Fruit fly (Drosophila melanogaster): Measurements from ENCODE around the gene RasGAP1.
A peak's percentile ranks its signal among the peaks of the same experiment; 100 is the strongest.

The RasGAP1 gene

dm6 chr3L:9898355-9898754, 43.3 kb upstream of the RasGAP1 start, which contains the start of the genes CG6707 and CG46387 (continued):
- TF ChIP-seq hbn (GFP tag; IDR thresholded peaks at IDR 0.05; ENCODE audit: partially characterized antibody): no peak
- peak; percentile 28 for TF ChIP-seq sug (tag; optimal IDR thresholded peaks at IDR 0.05)
- TF ChIP-seq ap (GFP tag; IDR thresholded peaks at IDR 0.05): no peak
- TF ChIP-seq CG15073 (GFP tag; optimal IDR thresholded peaks at IDR 0.05): no peak
- TF ChIP-seq CG9727 (GFP tag; optimal IDR thresholded peaks at IDR 0.05): no peak
- TF ChIP-seq Doc2 (GFP tag; IDR thresholded peaks at IDR 0.05): no peak
- no peak for TF ChIP-seq tap (tag; optimal IDR thresholded peaks at IDR 0.05)
- TF ChIP-seq unc-4 (GFP tag; IDR thresholded peaks at IDR 0.05; ENCODE audit: partially characterized antibody): 0 out of 2 replicates have a peak, but pooled peaks have one; percentile 12
- peak; percentile 94 for TF ChIP-seq CG4617 (GFP tag; optimal IDR thresholded peaks at IDR 0.05; ENCODE audit: borderline replicate concordance)
- peak; percentile 4 for TF ChIP-seq sqz (GFP tag; optimal IDR thresholded peaks at IDR 0.05)
- TF ChIP-seq gsb-n (tag; optimal IDR thresholded peaks at IDR 0.05): no peak
- TF ChIP-seq CG14667 (GFP tag; IDR thresholded peaks at IDR 0.05): no peak
- no peak for TF ChIP-seq dmrt99B (tag; optimal IDR thresholded peaks at IDR 0.05)
- no peak for TF ChIP-seq CG15011 (GFP tag; optimal IDR thresholded peaks at IDR 0.05)
- TF ChIP-seq CG6765 (GFP tag; optimal IDR thresholded peaks at IDR 0.05): no peak
- TF ChIP-seq CG31441 (GFP tag; IDR thresholded peaks at IDR 0.05): no peak
- TF ChIP-seq CG6175 (GFP tag; IDR thresholded peaks at IDR 0.05): no peak
- TF ChIP-seq D19B (GFP tag; optimal IDR thresholded peaks at IDR 0.05): no peak
- peak; percentile 71 for TF ChIP-seq row (GFP tag; IDR thresholded peaks at IDR 0.05)
- TF ChIP-seq nmo (GFP tag; optimal IDR thresholded peaks at IDR 0.05): peak; percentile 32
- no peak for TF ChIP-seq zen2 (GFP tag; IDR thresholded peaks at IDR 0.05; ENCODE audit: partially characterized antibody)
- no peak for TF ChIP-seq Antp (GFP tag; optimal IDR thresholded peaks at IDR 0.05)
- no peak for TF ChIP-seq eve (GFP tag; optimal IDR thresholded peaks at IDR 0.05)
- peak; percentile 74 for TF ChIP-seq HmgZ (tag; optimal IDR thresholded peaks at IDR 0.05)
- no peak for TF ChIP-seq sna (GFP tag; IDR thresholded peaks at IDR 0.05; ENCODE audit: partially characterized antibody)
- TF ChIP-seq CG9215 (GFP tag; IDR thresholded peaks at IDR 0.05): no peak
- TF ChIP-seq esg (GFP tag; conservative IDR thresholded peaks at IDR 0.05): no peak
- TF ChIP-seq CG12744 (GFP tag; optimal IDR thresholded peaks at IDR 0.05): no peak
- no peak for TF ChIP-seq cas (GFP tag; IDR thresholded peaks at IDR 0.05)
- TF ChIP-seq bigmax (GFP tag; optimal IDR thresholded peaks at IDR 0.05): no peak
- peak; percentile 53 for TF ChIP-seq hkb (optimal IDR thresholded peaks at IDR 0.05)
- no peak for TF ChIP-seq hkb (GFP tag; IDR thresholded peaks at IDR 0.05)
- TF ChIP-seq ssp (GFP tag; IDR thresholded peaks at IDR 0.05): no peak
- TF ChIP-seq CG6654 (GFP tag; optimal IDR thresholded peaks at IDR 0.05): no peak
- TF ChIP-seq Meics (GFP tag; optimal IDR thresholded peaks at IDR 0.05): no peak
- peak; percentile 62 for TF ChIP-seq NFAT (GFP tag; IDR thresholded peaks at IDR 0.05)
- TF ChIP-seq tgo (GFP tag; IDR thresholded peaks at IDR 0.05): 0 out of 3 replicates have a peak, but pooled peaks have one; percentile 25
- no peak for TF ChIP-seq prd (optimal IDR thresholded peaks at IDR 0.05)
- peak; percentile 48; the same call in 1 of the 3 replicates for TF ChIP-seq prd (GFP tag; IDR thresholded peaks at IDR 0.05)
- TF ChIP-seq pho (GFP tag; optimal IDR thresholded peaks at IDR 0.05): no peak
- peak; percentile 24; the same call in 1 of the 2 replicates for TF ChIP-seq inv (GFP tag; IDR thresholded peaks at IDR 0.05; ENCODE audit: partially characterized antibody)
- peak; percentile 34 for TF ChIP-seq Myb (GFP tag; optimal IDR thresholded peaks at IDR 0.05)
- TF ChIP-seq CG30020 (tag; optimal IDR thresholded peaks at IDR 0.05): peak; percentile 21
- no peak for TF ChIP-seq run (tag; optimal IDR thresholded peaks at IDR 0.05)
- TF ChIP-seq CG10565 (GFP tag; optimal IDR thresholded peaks at IDR 0.05): no peak
- TF ChIP-seq dm (GFP tag; optimal IDR thresholded peaks at IDR 0.05): peak; percentile 53
- TF ChIP-seq CG14441 (GFP tag; IDR thresholded peaks at IDR 0.05): 0 out of 2 replicates have a peak, but pooled peaks have one; percentile 17
- TF ChIP-seq CG8388 (GFP tag; optimal IDR thresholded peaks at IDR 0.05): no peak
- no peak for TF ChIP-seq gcm2 (GFP tag; optimal IDR thresholded peaks at IDR 0.05)
- no peak for TF ChIP-seq mld (GFP tag; IDR thresholded peaks at IDR 0.05; ENCODE audit: partially characterized antibody)
- TF ChIP-seq CG13296 (GFP tag; optimal IDR thresholded peaks at IDR 0.05): no peak
- no peak for TF ChIP-seq Camta (GFP tag; optimal IDR thresholded peaks at IDR 0.05)

Measured in whole organism, embryonic.